Fruit fly (Drosophila melanogaster) whole organism, embryonic: Measurements from ENCODE around the gene Gyc89Da.

ENCODE experiments used
- Atf6 ChIP-seq: fragments of 200-800 bp; sonication (Bioruptor generic); IDR thresholded peaks from 2 replicates; pipeline ENCODE4 v1.3.6; 2022; ENCODE audit warnings: missing biosample characterization, missing genetic modification characterization
- CG14050 ChIP-seq: fragments of 200-800 bp; sonication (Bioruptor generic); IDR thresholded peaks from 3 replicates; pipeline ENCODE4 v1.3.6; 2022; ENCODE audit warnings: missing biosample characterization, missing genetic modification characterization
- CG1529 ChIP-seq: fragments of 200-800 bp; sonication (Bioruptor generic); optimal IDR thresholded peaks from 3 replicates; lab custom pipeline; 2018; ENCODE audit warnings: missing biosample characterization, missing genetic modification characterization
- CG15479 ChIP-seq: fragments of 200-800 bp; sonication (Bioruptor generic); optimal IDR thresholded peaks from 3 replicates; lab custom pipeline; 2019; ENCODE audit warnings: missing biosample characterization, mild to moderate bottlenecking, missing genetic modification characterization, moderate library complexity
- CG16813 ChIP-seq: fragments of 200-800 bp; sonication (Bioruptor generic); IDR thresholded peaks from 3 replicates; pipeline ENCODE4 v1.3.6; 2022; ENCODE audit warnings: missing biosample characterization, missing genetic modification characterization; ENCODE audit not compliant: partially characterized antibody
- CG2199 ChIP-seq: fragments of 200-800 bp; sonication (Bioruptor generic); IDR thresholded peaks from 3 replicates; pipeline ENCODE4 v1.3.6; 2022; ENCODE audit warnings: missing biosample characterization, missing genetic modification characterization
- CG2678 ChIP-seq: fragments of 200-800 bp; sonication (Bioruptor generic); optimal IDR thresholded peaks from 3 replicates; lab custom pipeline; 2019; ENCODE audit warnings: missing biosample characterization, mild to moderate bottlenecking, missing genetic modification characterization, moderate library complexity
- CG2889 ChIP-seq: fragments of 200-800 bp; sonication (Bioruptor generic); IDR thresholded peaks from 3 replicates; pipeline ENCODE4 v1.3.6; 2022; ENCODE audit warnings: missing biosample characterization, missing genetic modification characterization
- CG34376 ChIP-seq: fragments of 200-800 bp; sonication (Bioruptor generic); optimal IDR thresholded peaks from 2 replicates; lab custom pipeline; 2018; ENCODE audit warnings: missing biosample characterization, mild to moderate bottlenecking, missing genetic modification characterization
- CG4730 ChIP-seq: fragments of 200-800 bp; sonication (Bioruptor generic); IDR thresholded peaks from 2 replicates; pipeline ENCODE4 v1.3.6; 2022; ENCODE audit warnings: missing biosample characterization, missing genetic modification characterization
- CG4820 ChIP-seq: fragments of 200-800 bp; sonication (Bioruptor generic); optimal IDR thresholded peaks from 3 replicates; lab custom pipeline; 2016; ENCODE audit warnings: missing biosample characterization, missing genetic modification characterization
- CG4854 ChIP-seq: fragments of 200-800 bp; sonication (Bioruptor generic); optimal IDR thresholded peaks from 2 replicates; lab custom pipeline; 2016; ENCODE audit warnings: missing biosample characterization, missing genetic modification characterization, inconsistent platforms
- CG6175 ChIP-seq: fragments of 200-800 bp; sonication (Bioruptor generic); IDR thresholded peaks from 3 replicates; pipeline ENCODE4 v1.3.6; 2022; ENCODE audit warnings: missing biosample characterization, missing genetic modification characterization
- CG6654 ChIP-seq: fragments of 200-800 bp; sonication (Bioruptor generic); optimal IDR thresholded peaks from 2 replicates; lab custom pipeline; 2017; ENCODE audit warnings: missing biosample characterization, mild to moderate bottlenecking, missing genetic modification characterization
- CG6683 ChIP-seq: fragments of 200-800 bp; sonication (Bioruptor generic); optimal IDR thresholded peaks from 2 replicates; lab custom pipeline; 2017; ENCODE audit warnings: missing biosample characterization, mild to moderate bottlenecking, missing genetic modification characterization, missing genetic modification reagents
- CG7271 ChIP-seq: fragments of 200-800 bp; sonication (Bioruptor generic); optimal IDR thresholded peaks from 2 replicates; lab custom pipeline; 2018; ENCODE audit warnings: missing biosample characterization, mild to moderate bottlenecking, missing genetic modification characterization, moderate library complexity
- CG7745 ChIP-seq: fragments of 200-800 bp; sonication (Bioruptor generic); optimal IDR thresholded peaks from 2 replicates; lab custom pipeline; 2018; ENCODE audit warnings: missing biosample characterization, mild to moderate bottlenecking, missing genetic modification characterization, moderate library complexity
- GATAe ChIP-seq: fragments of 200-800 bp; sonication (Bioruptor generic); conservative IDR thresholded peaks from 2 replicates; pipeline ENCODE4 v1.3.6; 2022; ENCODE audit warnings: missing biosample characterization, missing genetic modification characterization
- HLH4C ChIP-seq: fragments of 200-800 bp; sonication (Bioruptor generic); IDR thresholded peaks from 3 replicates; pipeline ENCODE4 v1.3.6; 2022; ENCODE audit warnings: missing biosample characterization, missing genetic modification characterization; ENCODE audit not compliant: partially characterized antibody
- Hr78 ChIP-seq, 2 experiments: fragments of 200-800 bp in 1 of 2; fragments of >200 bp in 1 of 2; sonication (Bioruptor generic) in 1 of 2; optimal IDR thresholded peaks; 2 replicates each; lab custom pipeline; 2017 to 2019; ENCODE audit warnings: missing biosample characterization in 2 of 2, missing genetic modification characterization in 2 of 2, mild to moderate bottlenecking in 1 of 2, moderate library complexity in 1 of 2
- Jarid2 ChIP-seq: fragments of 200-800 bp; sonication (Bioruptor generic); optimal IDR thresholded peaks from 3 replicates; lab custom pipeline; 2017; ENCODE audit warnings: mild to moderate bottlenecking, missing biosample characterization, missing genetic modification reagents, missing genetic modification characterization
- Med ChIP-seq: fragments of 200-800 bp; sonication (Bioruptor generic); peaks from one replicate; lab custom pipeline; 2016; ENCODE audit warnings: missing biosample characterization, missing genetic modification characterization, mild to moderate bottlenecking, inconsistent platforms, moderate library complexity
- Mrtf ChIP-seq: fragments of 200-800 bp; sonication (Bioruptor generic); IDR thresholded peaks from 3 replicates; pipeline ENCODE4 v1.3.6; 2022; ENCODE audit warnings: missing biosample characterization, missing genetic modification characterization
- NC2α ChIP-seq: fragments of 200-800 bp; sonication (Bioruptor generic); optimal IDR thresholded peaks from 2 replicates; lab custom pipeline; 2016; ENCODE audit warnings: missing biosample characterization, missing genetic modification characterization
- Pdp1 ChIP-seq, 2 experiments: fragments of 200-800 bp; sonication (Bioruptor generic); optimal IDR thresholded peaks; 3 replicates each; lab custom pipeline; 2016; ENCODE audit warnings: missing biosample characterization in 2 of 2, missing genetic modification characterization in 2 of 2, mild to moderate bottlenecking in 1 of 2, moderate library complexity in 1 of 2
- Ptx1 ChIP-seq: fragments of 200-800 bp; sonication (Bioruptor generic); IDR thresholded peaks from 2 replicates; pipeline ENCODE4 v1.3.6; 2022; ENCODE audit warnings: missing biosample characterization, missing genetic modification characterization
- Ravus ChIP-seq: fragments of 200-800 bp; sonication (Bioruptor generic); IDR thresholded peaks from 2 replicates; pipeline ENCODE4 v1.3.6; 2022; ENCODE audit warnings: missing biosample characterization, missing genetic modification characterization
- Sry-β ChIP-seq: fragments of 200-800 bp; sonication (Bioruptor generic); optimal IDR thresholded peaks from 2 replicates; lab custom pipeline; 2018; ENCODE audit warnings: missing biosample characterization, mild to moderate bottlenecking, missing genetic modification characterization, moderate library complexity
- ac ChIP-seq: fragments of 200-800 bp; sonication (Bioruptor generic); optimal IDR thresholded peaks from 3 replicates; lab custom pipeline; 2017; ENCODE audit warnings: missing biosample characterization, mild to moderate bottlenecking, missing genetic modification characterization
- chinmo ChIP-seq: fragments of 200-800 bp; sonication (Bioruptor generic); IDR thresholded peaks from 4 replicates; pipeline ENCODE4 v1.3.6; 2022; ENCODE audit warnings: missing biosample characterization, missing genetic modification characterization; ENCODE audit not compliant: partially characterized antibody
- cwo ChIP-seq: fragments of 200-800 bp; sonication (Bioruptor generic); optimal IDR thresholded peaks from 3 replicates; lab custom pipeline; 2017; ENCODE audit warnings: missing biosample characterization, missing genetic modification characterization, mild to moderate bottlenecking, moderate library complexity, missing genetic modification reagents
- emc ChIP-seq: fragments of 200-800 bp; sonication (Bioruptor generic); optimal IDR thresholded peaks from 2 replicates; lab custom pipeline; 2016; ENCODE audit warnings: missing biosample characterization, missing genetic modification characterization
- eve ChIP-seq, 2 experiments: fragments of >200 bp; optimal IDR thresholded peaks; 2 replicates each; lab custom pipeline; 2017; ENCODE audit warnings: missing biosample characterization in 2 of 2, missing genetic modification characterization in 2 of 2
- eyg ChIP-seq: fragments of 200-800 bp; sonication (Bioruptor generic); optimal IDR thresholded peaks from 3 replicates; lab custom pipeline; 2016; ENCODE audit warnings: missing biosample characterization, missing genetic modification characterization
- ftz-f1 ChIP-seq: fragments of 200-800 bp; sonication (Bioruptor generic); optimal IDR thresholded peaks from 2 replicates; lab custom pipeline; 2016; ENCODE audit warnings: missing biosample characterization, missing genetic modification characterization
- gsb-n ChIP-seq: fragments of 200-800 bp; sonication (Bioruptor generic); optimal IDR thresholded peaks from 3 replicates; lab custom pipeline; 2018; ENCODE audit warnings: missing biosample characterization, mild to moderate bottlenecking, missing genetic modification characterization
- her ChIP-seq: fragments of 200-800 bp; sonication (Bioruptor generic); optimal IDR thresholded peaks from 2 replicates; lab custom pipeline; 2016; ENCODE audit warnings: missing biosample characterization, missing genetic modification characterization
- ken ChIP-seq: fragments of 200-800 bp; sonication (Bioruptor generic); IDR thresholded peaks from 3 replicates; pipeline ENCODE4 v1.3.6; 2022; ENCODE audit warnings: missing biosample characterization, missing genetic modification characterization
- mirr ChIP-seq: fragments of 200-800 bp; sonication (Bioruptor generic); optimal IDR thresholded peaks from 3 replicates; lab custom pipeline; 2018; ENCODE audit warnings: missing biosample characterization, mild to moderate bottlenecking, missing genetic modification characterization
- oc ChIP-seq: fragments of 200-800 bp; sonication (Bioruptor generic); optimal IDR thresholded peaks from 2 replicates; lab custom pipeline; 2018; ENCODE audit warnings: missing biosample characterization, mild to moderate bottlenecking, missing genetic modification characterization, moderate library complexity
- otp ChIP-seq: fragments of 200-800 bp; sonication (Bioruptor generic); IDR thresholded peaks from 3 replicates; pipeline ENCODE4, ENCODE4 v1.3.6; 2022; ENCODE audit warnings: missing biosample characterization, missing genetic modification characterization
- peb ChIP-seq: fragments of 200-800 bp; sonication (Bioruptor generic); IDR thresholded peaks from 2 replicates; pipeline ENCODE4 v1.3.6; 2022; ENCODE audit warnings: missing biosample characterization, missing genetic modification characterization
- pfk ChIP-seq: fragments of 200-800 bp; sonication (Bioruptor generic); optimal IDR thresholded peaks from 2 replicates; lab custom pipeline; 2018; ENCODE audit warnings: missing biosample characterization, mild to moderate bottlenecking, missing genetic modification characterization, moderate library complexity
- psq ChIP-seq: fragments of 200-800 bp; sonication (Bioruptor generic); optimal IDR thresholded peaks from 2 replicates; lab custom pipeline; 2017; ENCODE audit warnings: missing biosample characterization, missing genetic modification characterization
- rib ChIP-seq: fragments of 200-800 bp; sonication (Bioruptor generic); IDR thresholded peaks from 2 replicates; pipeline ENCODE4 v1.3.6; 2022; ENCODE audit warnings: missing biosample characterization, missing genetic modification characterization
- sens ChIP-seq: fragments of 200-800 bp; sonication (Bioruptor generic); peaks from one replicate; lab custom pipeline; 2016; ENCODE audit warnings: missing biosample characterization, missing genetic modification characterization
- stwl ChIP-seq: fragments of 200-800 bp; sonication (Bioruptor generic); optimal IDR thresholded peaks from 3 replicates; lab custom pipeline; 2018; ENCODE audit warnings: missing biosample characterization, mild to moderate bottlenecking, missing genetic modification characterization, moderate library complexity
- sug ChIP-seq: fragments of 200-800 bp; optimal IDR thresholded peaks from 2 replicates; lab custom pipeline; 2019; ENCODE audit warnings: missing biosample characterization, mild to moderate bottlenecking, missing genetic modification characterization, moderate library complexity
- tio ChIP-seq: fragments of 200-800 bp; sonication (Bioruptor generic); optimal IDR thresholded peaks from 2 replicates; lab custom pipeline; 2017; ENCODE audit warnings: missing biosample characterization, missing genetic modification characterization, inconsistent platforms

The Gyc89Da gene

DNA sequence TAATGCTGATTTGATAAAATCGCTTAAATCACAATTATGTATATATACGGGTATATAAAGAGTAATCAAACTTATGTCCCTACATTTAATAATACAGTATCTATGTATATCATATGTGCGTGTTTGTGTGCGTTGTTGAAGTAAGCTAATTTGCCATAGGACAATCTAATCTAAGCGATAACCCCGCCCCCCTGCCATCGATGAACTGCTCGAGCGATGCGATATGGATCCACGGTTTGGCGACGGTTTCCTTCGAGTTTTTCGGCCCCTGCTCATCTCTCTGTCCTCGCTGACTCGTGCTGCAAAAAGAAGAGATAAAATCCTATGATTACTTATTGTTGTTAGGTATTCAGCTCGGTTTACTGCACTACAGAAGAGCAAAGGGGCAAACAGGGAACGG, 25.6 kb upstream of the Gyc89Da start (continued):
- TF ChIP-seq CG14050 (GFP tag; lab: Robert Waterston, UW) = no peak

DNA sequence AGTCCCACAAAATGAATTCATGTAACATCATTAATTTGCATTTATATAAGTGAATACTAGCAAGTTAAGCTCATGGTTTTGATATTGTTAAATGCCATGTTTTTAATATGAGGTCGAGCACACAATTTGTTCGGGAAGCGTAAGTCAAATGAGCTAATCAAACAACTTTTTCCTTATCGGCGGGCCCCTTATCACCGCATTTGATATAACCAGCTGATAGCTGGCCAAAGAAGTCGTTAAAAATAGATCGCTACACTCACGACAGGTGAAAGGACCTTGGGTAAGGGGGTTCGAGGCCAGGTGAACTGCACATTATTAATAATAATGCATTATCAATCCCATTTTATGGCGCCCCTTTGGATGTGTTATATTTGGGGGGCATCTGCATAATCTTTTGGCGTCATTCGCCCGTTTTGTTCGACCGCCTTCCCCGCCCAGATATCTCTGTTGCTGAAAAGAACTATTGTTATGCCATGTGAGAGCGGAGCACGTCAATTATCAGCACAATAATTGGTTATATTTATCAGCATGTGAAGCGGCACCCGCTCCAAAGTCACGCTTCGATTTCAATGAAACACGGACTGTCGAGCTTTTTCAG, 24.9 kb upstream of the Gyc89Da start:
- TF ChIP-seq otp (GFP tag; lab: Robert Waterston, UW) (no peak), CG6683 (GFP tag; lab: Kevin White, UChicago) (no peak), CG6654 (GFP tag; lab: Kevin White, UChicago) (no peak), sug (tag; lab: Kevin White, UChicago) (peak; percentile 51), CG2199 (GFP tag; lab: Robert Waterston, UW) (0 out of 3 replicates have a peak, but pooled peaks have one; percentile 20), stwl (tag; lab: Kevin White, UChicago) (no peak), oc (tag; lab: Kevin White, UChicago) (no peak), psq (GFP tag; lab: Kevin White, UChicago) (no peak), eve (GFP tag; optimal IDR thresholded peaks at IDR 0.05; lab: Kevin White, UChicago) (no peak), Jarid2 (GFP tag; lab: Kevin White, UChicago) (no peak), CG6175 (GFP tag; lab: Robert Waterston, UW) (no peak), Med (GFP tag; lab: Kevin White, UChicago) (peak; percentile 55), GATAe (GFP tag; lab: Robert Waterston, UW) (peak; percentile 74), CG4730 (GFP tag; lab: Robert Waterston, UW) (no peak), ken (GFP tag; lab: Robert Waterston, UW) (no peak), pfk (GFP tag; lab: Kevin White, UChicago) (no peak), CG7271 (tag; lab: Kevin White, UChicago) (no peak), Mrtf (no peak), cwo (GFP tag; lab: Kevin White, UChicago) (no peak), sens (peak; percentile 73), rib (GFP tag; lab: Robert Waterston, UW) (no peak), CG4820 (GFP tag; lab: Kevin White, UChicago) (no peak), CG2889 (GFP tag; lab: Robert Waterston, UW) (no peak), chinmo (GFP tag; lab: Robert Waterston, UW) (0 out of 4 replicates have a peak, but pooled peaks have one; percentile 69), CG34376 (GFP tag; lab: Kevin White, UChicago) (peak; percentile 10), Sry-β (GFP tag; lab: Kevin White, UChicago) (no peak), Atf6 (no peak), ftz-f1 (GFP tag; lab: Kevin White, UChicago) (peak; percentile 16), CG2678 (tag; lab: Kevin White, UChicago) (no peak), gsb-n (no peak), CG15479 (GFP tag; lab: Kevin White, UChicago) (no peak), CG16813 (GFP tag; lab: Robert Waterston, UW) (no peak), CG7745 (tag; lab: Kevin White, UChicago) (no peak), CG4854 (GFP tag; lab: Kevin White, UChicago) (no peak), peb (GFP tag; lab: Robert Waterston, UW) (no peak), Hr78 (GFP tag; optimal IDR thresholded peaks at IDR 0.05; lab: Kevin White, UChicago) (peak in 1 of 2 experiments; percentile 47), Ravus (GFP tag; lab: Robert Waterston, UW) (no peak), emc (GFP tag; lab: Kevin White, UChicago) (no peak), ac (no peak), mirr (GFP tag; lab: Kevin White, UChicago) (peak; percentile 35), CG1529 (GFP tag; lab: Kevin White, UChicago) (no peak), Pdp1 (GFP tag; optimal IDR thresholded peaks at IDR 0.05; lab: Kevin White, UChicago) (peak in 1 of 2 experiments; percentile 51), eyg (GFP tag; lab: Kevin White, UChicago) (no peak), HLH4C (no peak), Ptx1 (no peak), tio (no peak), NC2α (GFP tag; lab: Kevin White, UChicago) (no peak), her (no peak)
